Worm (Caenorhabditis elegans) whole organism, young adult: ENCODE results near the gene fbxa-61.
"Not testable (repeated sequence)": the region's sequence is repeated elsewhere in the genome, so short reads cannot be mapped to it uniquely, and the experiment has no call there.

Experiments used
- F10E7.11 ChIP-seq: sonication (generic microtip); optimal IDR thresholded peaks from 2 replicates; lab custom pipeline; 2017; ENCODE audit warnings: mild to moderate bottlenecking, missing genetic modification characterization, moderate library complexity, missing compliant biosample characterization
- F49E8.2 ChIP-seq: sonication (generic microtip); optimal IDR thresholded peaks from 3 replicates; lab custom pipeline; 2017; ENCODE audit warnings: missing genetic modification characterization, mild to moderate bottlenecking, missing compliant biosample characterization, antibody characterized with exemption, moderate library complexity; ENCODE audit not compliant: insufficient read depth
- ama-1 ChIP-seq, 3 experiments: fragments of 150-350 bp in 1 of 3; sonication (generic microtip) in 2 of 3; optimal IDR thresholded peaks; 2 replicates each; lab custom pipeline; 2014 to 2018; ENCODE audit warnings: missing biosample characterization in 2 of 3, missing genetic modification characterization in 2 of 3, missing genetic modification reagents in 2 of 3
- pha-4 ChIP-seq: fragments of 150-350 bp; sonication (generic microtip); optimal IDR thresholded peaks from 2 replicates; lab custom pipeline; 2014; ENCODE audit warnings: missing biosample characterization, missing genetic modification reagents, missing genetic modification characterization
- unc-62 ChIP-seq: fragments of 150-350 bp; optimal IDR thresholded peaks from 2 replicates; lab custom pipeline; 2014; ENCODE audit warnings: missing biosample characterization, missing genetic modification reagents, missing genetic modification characterization

DNA sequence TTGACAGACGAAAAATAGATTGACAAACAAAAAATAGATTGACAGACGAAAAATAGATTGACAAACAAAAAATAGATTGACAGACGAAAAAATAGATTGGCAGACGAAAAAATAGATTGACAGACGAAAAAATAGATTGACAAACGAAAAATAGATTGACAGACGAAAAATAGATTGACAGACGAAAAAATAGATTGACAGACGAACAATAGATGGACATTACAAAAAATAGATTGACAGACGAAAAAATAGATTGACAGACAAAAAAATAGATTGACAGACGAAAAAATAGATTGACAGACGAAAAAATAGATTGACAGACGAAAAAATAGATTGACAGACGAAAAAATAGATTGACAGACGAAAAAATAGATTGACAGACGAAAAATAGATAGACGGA is 22.4 kb downstream of the fbxa-61 start:
- not testable (repeated sequence) for TF ChIP-seq F49E8.2 (tag; lab: Kevin White, UChicago); F10E7.11 (tag; lab: Kevin White, UChicago); pha-4 (tag; lab: Kevin White, UChicago); unc-62 (GFP tag; lab: Kevin White, UChicago); ama-1 (optimal IDR thresholded peaks at IDR 0.05; lab: Kevin White, UChicago); ama-1 (GFP tag; optimal IDR thresholded peaks at IDR 0.05; lab: Kevin White, UChicago)
